Worm (Caenorhabditis elegans) whole organism, young adult: ENCODE results near the gene efn-3.
A peak's percentile ranks its signal among the peaks of the same experiment; 100 is the strongest.

Experiments used
- F49E8.2 ChIP-seq: sonication (generic microtip); optimal IDR thresholded peaks from 3 replicates; lab custom pipeline; 2017; ENCODE audit warnings: missing genetic modification characterization, mild to moderate bottlenecking, missing compliant biosample characterization, antibody characterized with exemption, moderate library complexity; ENCODE audit not compliant: insufficient read depth
- K12H6.12 ChIP-seq: fragments of 200-800 bp; sonication (Bioruptor generic); optimal IDR thresholded peaks from 2 replicates; lab custom pipeline; 2018; ENCODE audit warnings: mild to moderate bottlenecking, missing genetic modification characterization, missing compliant biosample characterization
- T07F8.4 ChIP-seq: sonication (generic microtip); optimal IDR thresholded peaks from 2 replicates; lab custom pipeline; 2016; ENCODE audit warnings: mild to moderate bottlenecking, missing genetic modification characterization, moderate library complexity, missing compliant biosample characterization
- Y53F4B.3 ChIP-seq: fragments of 200-800 bp; sonication (Bioruptor generic); IDR thresholded peaks from 2 replicates; pipeline ENCODE4 v1.3.6; 2022; ENCODE audit warnings: missing genetic modification reagents, missing genetic modification characterization, missing compliant biosample characterization
- Y53G8AR.9 ChIP-seq: fragments of 200-800 bp; sonication (Bioruptor generic); conservative IDR thresholded peaks from 2 replicates; pipeline ENCODE4 v1.3.6; 2022; ENCODE audit warnings: missing genetic modification reagents, missing genetic modification characterization, missing compliant biosample characterization
- Y67H2A.10 ChIP-seq: fragments of 200-800 bp; sonication (Bioruptor generic); conservative IDR thresholded peaks from 2 replicates; pipeline ENCODE4 v1.3.6; 2022; ENCODE audit warnings: missing genetic modification reagents, missing genetic modification characterization, missing compliant biosample characterization
- Y79H2A.3 ChIP-seq: fragments of 200-800 bp; sonication (Bioruptor generic); conservative IDR thresholded peaks from 2 replicates; pipeline ENCODE4 v1.3.6; 2022; ENCODE audit warnings: missing genetic modification reagents, missing genetic modification characterization, missing compliant biosample characterization
- Y95B8A.8 ChIP-seq: fragments of 200-800 bp; sonication (Bioruptor generic); IDR thresholded peaks from 2 replicates; pipeline ENCODE4 v1.3.6; 2022; ENCODE audit warnings: missing genetic modification reagents, missing genetic modification characterization, missing compliant biosample characterization
- ZK185.1 ChIP-seq: sonication (generic microtip); optimal IDR thresholded peaks from 2 replicates; lab custom pipeline; 2016; ENCODE audit warnings: mild to moderate bottlenecking, missing genetic modification characterization, missing compliant biosample characterization; ENCODE audit not compliant: poor library complexity, severe bottlenecking
- akir-1 ChIP-seq: fragments of 200-800 bp; sonication (Bioruptor generic); optimal IDR thresholded peaks from 2 replicates; lab custom pipeline; 2018; ENCODE audit warnings: mild to moderate bottlenecking, missing genetic modification characterization, moderate library complexity, missing compliant biosample characterization
- aptf-2 ChIP-seq: fragments of 200-800 bp; sonication (Bioruptor generic); conservative IDR thresholded peaks from 2 replicates; pipeline ENCODE4 v1.3.6; 2022; ENCODE audit warnings: missing genetic modification reagents, missing genetic modification characterization, missing compliant biosample characterization
- atf-7 ChIP-seq: sonication (generic microtip); optimal IDR thresholded peaks from 2 replicates; lab custom pipeline; 2017; ENCODE audit warnings: mild to moderate bottlenecking, missing genetic modification characterization, missing compliant biosample characterization
- athp-1 ChIP-seq: sonication (generic microtip); optimal IDR thresholded peaks from 2 replicates; lab custom pipeline; 2017; ENCODE audit warnings: mild to moderate bottlenecking, missing genetic modification characterization, missing compliant biosample characterization
- attf-3 ChIP-seq: fragments of 200-800 bp; sonication (Bioruptor generic); conservative IDR thresholded peaks from 2 replicates; pipeline ENCODE4 v1.3.6; 2022; ENCODE audit warnings: missing genetic modification reagents, missing genetic modification characterization, missing compliant biosample characterization
- attf-5 ChIP-seq: fragments of 200-800 bp; sonication (Bioruptor generic); optimal IDR thresholded peaks from 2 replicates; lab custom pipeline; 2018; ENCODE audit warnings: mild to moderate bottlenecking, missing genetic modification characterization, missing compliant biosample characterization
- bed-1 ChIP-seq: fragments of 200-800 bp; sonication (Bioruptor generic); IDR thresholded peaks from 2 replicates; pipeline ENCODE4 v1.3.6; 2022; ENCODE audit warnings: missing genetic modification reagents, missing genetic modification characterization, missing compliant biosample characterization
- bed-2 ChIP-seq: fragments of 200-800 bp; sonication (Bioruptor generic); IDR thresholded peaks from 2 replicates; pipeline ENCODE4 v1.3.6; 2022; ENCODE audit warnings: missing genetic modification reagents, missing genetic modification characterization, missing compliant biosample characterization
- ccch-3 ChIP-seq: fragments of 200-800 bp; sonication (Bioruptor generic); optimal IDR thresholded peaks from 2 replicates; lab custom pipeline; 2018; ENCODE audit warnings: mild to moderate bottlenecking, missing genetic modification characterization, missing compliant biosample characterization
- ceh-27 ChIP-seq: fragments of 200-800 bp; sonication (Bioruptor generic); optimal IDR thresholded peaks from 2 replicates; lab custom pipeline; 2018; ENCODE audit warnings: mild to moderate bottlenecking, missing genetic modification characterization, moderate library complexity, missing compliant biosample characterization
- ceh-79 ChIP-seq: sonication (generic microtip); optimal IDR thresholded peaks from 2 replicates; lab custom pipeline; 2017; ENCODE audit warnings: mild to moderate bottlenecking, missing genetic modification characterization, missing compliant biosample characterization
- chd-7 ChIP-seq: sonication (generic microtip); optimal IDR thresholded peaks from 2 replicates; lab custom pipeline; 2016; ENCODE audit warnings: mild to moderate bottlenecking, missing genetic modification characterization, moderate library complexity, missing compliant biosample characterization
- fkh-3 ChIP-seq: sonication (generic microtip); optimal IDR thresholded peaks from 2 replicates; lab custom pipeline; 2016; ENCODE audit warnings: mild to moderate bottlenecking, missing genetic modification characterization, missing compliant biosample characterization
- hlh-12 ChIP-seq: sonication (generic microtip); optimal IDR thresholded peaks from 2 replicates; lab custom pipeline; 2016; ENCODE audit warnings: missing genetic modification characterization, missing compliant biosample characterization
- hmg-1.2 ChIP-seq: fragments of 200-800 bp; sonication (Bioruptor generic); IDR thresholded peaks from 2 replicates; pipeline ENCODE4 v1.3.6; 2022; ENCODE audit warnings: missing genetic modification reagents, missing genetic modification characterization, missing compliant biosample characterization
- hmg-20 ChIP-seq: fragments of 200-800 bp; sonication (Bioruptor generic); IDR thresholded peaks from 2 replicates; pipeline ENCODE4 v1.3.6; 2022; ENCODE audit warnings: missing genetic modification reagents, missing genetic modification characterization, missing compliant biosample characterization
- hsf-1 ChIP-seq: fragments of 200-800 bp; sonication (Bioruptor generic); IDR thresholded peaks from 2 replicates; pipeline ENCODE4 v1.3.6; 2022; ENCODE audit warnings: missing genetic modification reagents, missing genetic modification characterization, missing compliant biosample characterization
- lin-35 ChIP-seq, 3 experiments: fragments of 150-350 bp in 2 of 3; sonication (generic microtip) in 1 of 3; optimal IDR thresholded peaks; 2 replicates each; lab custom pipeline; 2014 to 2018; ENCODE audit warnings: missing biosample characterization in 3 of 3, missing genetic modification characterization in 3 of 3, missing genetic modification reagents in 3 of 3
- madf-6 ChIP-seq: fragments of 200-800 bp; sonication (Bioruptor generic); IDR thresholded peaks from 2 replicates; pipeline ENCODE4 v1.3.6; 2022; ENCODE audit warnings: missing genetic modification reagents, missing genetic modification characterization, missing compliant biosample characterization
- nfya-2 ChIP-seq: fragments of 200-800 bp; sonication (Bioruptor generic); IDR thresholded peaks from 2 replicates; pipeline ENCODE4 v1.3.6; 2022; ENCODE audit warnings: missing genetic modification reagents, missing genetic modification characterization, missing compliant biosample characterization
- nhr-27 ChIP-seq: fragments of 200-800 bp; sonication (Bioruptor generic); optimal IDR thresholded peaks from 2 replicates; lab custom pipeline; 2018; ENCODE audit warnings: mild to moderate bottlenecking, missing genetic modification characterization, moderate library complexity, missing compliant biosample characterization
- pha-4 ChIP-seq: fragments of 150-350 bp; sonication (generic microtip); optimal IDR thresholded peaks from 2 replicates; lab custom pipeline; 2014; ENCODE audit warnings: missing biosample characterization, missing genetic modification reagents, missing genetic modification characterization
- rcor-1 ChIP-seq: fragments of 200-800 bp; sonication (Bioruptor generic); IDR thresholded peaks from 2 replicates; pipeline ENCODE4 v1.3.6; 2022; ENCODE audit warnings: missing genetic modification reagents, missing genetic modification characterization, missing compliant biosample characterization
- rpc-1 ChIP-seq, 2 experiments: fragments of 150-350 bp in 1 of 2; sonication (generic microtip) in 1 of 2; optimal IDR thresholded peaks; 2 replicates each; lab custom pipeline; 2014 to 2018; ENCODE audit warnings: missing biosample characterization in 1 of 2, missing genetic modification characterization in 1 of 2, missing genetic modification reagents in 1 of 2, missing genotype in 1 of 2
- sdz-38 ChIP-seq: sonication (generic microtip); optimal IDR thresholded peaks from 2 replicates; lab custom pipeline; 2016; ENCODE audit warnings: missing genotype, missing genetic modification characterization, missing compliant biosample characterization
- sea-2 ChIP-seq: fragments of 200-800 bp; sonication (Bioruptor generic); IDR thresholded peaks from 2 replicates; pipeline ENCODE4 v1.3.6; 2022; ENCODE audit warnings: missing genetic modification characterization, missing compliant biosample characterization
- zfh-2 ChIP-seq: fragments of 200-800 bp; sonication (Bioruptor generic); conservative IDR thresholded peaks from 2 replicates; pipeline ENCODE4 v1.3.6; 2022; ENCODE audit warnings: missing genetic modification reagents, missing genetic modification characterization, missing compliant biosample characterization
- ztf-3 ChIP-seq: fragments of 200-800 bp; sonication (Bioruptor generic); optimal IDR thresholded peaks from 2 replicates; lab custom pipeline; 2018; ENCODE audit warnings: mild to moderate bottlenecking, missing genetic modification characterization, missing compliant biosample characterization

Gene efn-3

DNA sequence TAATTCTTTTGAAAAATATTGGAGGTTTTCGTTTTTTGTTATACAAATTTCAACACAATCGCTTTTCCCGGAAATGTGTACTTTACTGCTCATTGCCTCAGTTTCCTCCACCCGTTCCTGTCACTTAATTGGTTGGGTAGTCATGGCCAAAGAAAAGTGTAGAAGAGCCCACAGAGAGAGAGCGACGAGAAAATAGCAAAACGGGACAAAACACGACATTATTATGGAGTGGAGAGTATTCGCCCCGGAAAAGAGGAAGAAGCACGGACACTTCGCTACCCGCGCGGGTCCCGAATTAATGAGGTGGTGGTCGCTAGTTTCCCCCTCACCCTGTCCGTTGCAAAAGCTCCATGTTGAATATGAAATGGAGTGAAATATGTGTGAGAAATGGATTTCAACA, 26.6 kb upstream of the efn-3 start:
- TF ChIP-seq zfh-2 (peak; percentile 41; the same call in 1 of the 2 replicates), attf-3 (GFP tag; lab: Robert Waterston, UW) (0 out of 2 replicates have a peak, but pooled peaks have one; percentile 12), chd-7 (tag; lab: Kevin White, UChicago) (no peak)

DNA sequence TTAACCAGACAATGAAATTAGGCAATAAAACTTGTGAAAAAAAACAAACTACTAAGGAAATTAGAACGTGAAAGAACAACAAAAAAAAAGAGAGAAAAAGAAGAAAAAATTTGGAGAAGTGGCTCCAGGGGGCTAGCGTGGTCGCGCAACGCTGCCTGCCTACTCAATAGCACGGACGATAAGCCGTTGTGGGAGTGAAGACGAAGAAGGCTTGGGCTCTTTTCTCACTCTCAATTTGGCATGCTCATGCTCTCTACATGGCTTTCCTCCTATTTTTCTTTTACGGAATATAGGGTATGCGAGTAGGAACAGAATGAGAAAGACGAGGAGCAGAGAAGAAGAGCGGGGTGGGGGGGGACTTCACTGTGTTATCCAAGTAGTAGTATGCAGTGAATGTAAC, 25.0 kb upstream of the efn-3 start:
- TF ChIP-seq bed-1 (GFP tag; lab: Robert Waterston, UW) (no peak), hmg-20 (GFP tag; lab: Robert Waterston, UW) (no peak), bed-2 (GFP tag; lab: Robert Waterston, UW) (no peak), ceh-79 (tag; lab: Kevin White, UChicago) (no peak), attf-5 (GFP tag; lab: Kevin White, UChicago) (no peak), hlh-12 (tag; lab: Kevin White, UChicago) (no peak), Y53G8AR.9 (GFP tag; lab: Robert Waterston, UW) (no peak), Y53F4B.3 (GFP tag; lab: Robert Waterston, UW) (no peak), zfh-2 (peak; percentile 46; the same call in 1 of the 2 replicates), ceh-27 (GFP tag; lab: Kevin White, UChicago) (no peak), K12H6.12 (tag; lab: Kevin White, UChicago) (peak; percentile 32), ztf-3 (no peak), Y79H2A.3 (GFP tag; lab: Robert Waterston, UW) (no peak), sea-2 (GFP tag; lab: Robert Waterston, UW) (no peak), rpc-1 (optimal IDR thresholded peaks at IDR 0.05; lab: Kevin White, UChicago) (no peak), rpc-1 (tag; optimal IDR thresholded peaks at IDR 0.05; lab: Kevin White, UChicago) (no peak), T07F8.4 (no peak), sdz-38 (tag; lab: Kevin White, UChicago) (no peak), fkh-3 (tag; lab: Kevin White, UChicago) (no peak), hmg-1.2 (GFP tag; lab: Robert Waterston, UW) (peak; percentile 36; the same call in 1 of the 2 replicates), nfya-2 (GFP tag; lab: Robert Waterston, UW) (no peak), akir-1 (no peak), ZK185.1 (tag; lab: Kevin White, UChicago) (no peak), rcor-1 (GFP tag; lab: Robert Waterston, UW) (no peak), F49E8.2 (tag; lab: Kevin White, UChicago) (no peak), nhr-27 (no peak), Y67H2A.10 (GFP tag; lab: Robert Waterston, UW) (no peak), aptf-2 (GFP tag; lab: Robert Waterston, UW) (no peak), pha-4 (no peak), atf-7 (tag; lab: Kevin White, UChicago) (no peak), hsf-1 (GFP tag; lab: Robert Waterston, UW) (no peak), athp-1 (tag; lab: Kevin White, UChicago) (no peak), ccch-3 (GFP tag; lab: Kevin White, UChicago) (no peak), madf-6 (GFP tag; lab: Robert Waterston, UW) (no peak), Y95B8A.8 (GFP tag; lab: Robert Waterston, UW) (no peak), lin-35 (GFP tag; optimal IDR thresholded peaks at IDR 0.05; lab: Kevin White, UChicago) (peak in 1 of 3 experiments; percentile 45)
